Worm (Caenorhabditis elegans): Measurements from ENCODE around the gene pqn-87.

pqn-87 gene

DNA sequence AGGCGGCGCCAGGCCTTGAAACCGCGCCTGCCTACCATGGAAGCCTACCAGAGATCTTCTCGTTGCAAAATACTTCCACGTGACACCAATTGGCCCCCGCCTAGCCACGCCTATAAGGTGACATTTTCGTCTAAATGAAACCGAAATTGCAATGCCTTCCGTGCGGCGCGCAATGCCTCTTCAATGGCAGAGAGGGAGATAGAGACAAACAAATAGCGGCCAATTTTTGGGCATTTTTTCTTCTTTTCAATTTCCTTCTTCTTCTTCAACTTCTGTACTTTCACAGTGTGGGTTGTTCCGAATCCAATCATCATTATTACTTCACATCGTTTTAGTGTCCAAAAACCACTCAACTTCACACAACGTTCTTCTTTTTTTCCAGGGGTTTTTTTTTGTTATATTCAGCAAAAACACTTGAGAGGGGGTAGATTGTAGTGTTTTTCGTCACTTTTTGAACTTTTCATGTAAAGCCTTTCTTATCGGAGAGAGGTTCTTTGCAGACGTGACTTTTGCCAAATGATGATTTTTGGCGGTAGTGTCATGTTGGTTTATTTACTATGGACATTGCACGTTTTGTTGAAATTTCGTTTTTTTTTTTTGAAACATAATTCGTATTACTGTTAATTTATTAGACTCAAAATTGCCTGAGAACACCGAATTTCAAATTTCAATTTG lies 36.4 kb upstream of the pqn-87 start:
- no peak for TF ChIP-seq dmd-4 (tag; optimal IDR thresholded peaks at IDR 0.05)
- TF ChIP-seq nhr-25 (tag; optimal IDR thresholded peaks at IDR 0.05), result peak; percentile 28
- no peak for TF ChIP-seq ztf-1 (GFP tag; conservative IDR thresholded peaks at IDR 0.05)
- peak; percentile 35 for TF ChIP-seq blmp-1 (tag; optimal IDR thresholded peaks at IDR 0.05; ENCODE audit: insufficient read depth)

DNA sequence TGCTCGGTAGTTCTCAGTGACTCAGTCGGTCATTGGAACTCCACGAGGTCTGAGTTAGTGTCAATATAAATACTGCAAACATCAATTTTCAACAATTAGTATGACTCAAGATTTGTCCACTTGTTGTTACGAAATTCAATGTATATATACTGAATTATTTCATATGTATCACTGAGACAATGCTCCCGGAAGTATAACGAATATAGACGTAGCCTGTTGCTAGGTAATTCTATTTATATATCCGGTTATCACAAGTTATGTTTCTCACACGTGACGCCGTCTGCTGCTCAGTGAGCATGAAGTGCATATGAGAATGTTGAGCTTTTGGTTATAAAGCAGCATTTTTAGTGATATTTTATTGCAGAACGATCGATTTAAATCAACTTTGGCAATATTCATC lies 35.7 kb upstream of the pqn-87 start:
- no peak for TF ChIP-seq nhr-77 (tag; optimal IDR thresholded peaks at IDR 0.05)
- no peak for TF ChIP-seq skn-1 (tag; optimal IDR thresholded peaks at IDR 0.05)

DNA sequence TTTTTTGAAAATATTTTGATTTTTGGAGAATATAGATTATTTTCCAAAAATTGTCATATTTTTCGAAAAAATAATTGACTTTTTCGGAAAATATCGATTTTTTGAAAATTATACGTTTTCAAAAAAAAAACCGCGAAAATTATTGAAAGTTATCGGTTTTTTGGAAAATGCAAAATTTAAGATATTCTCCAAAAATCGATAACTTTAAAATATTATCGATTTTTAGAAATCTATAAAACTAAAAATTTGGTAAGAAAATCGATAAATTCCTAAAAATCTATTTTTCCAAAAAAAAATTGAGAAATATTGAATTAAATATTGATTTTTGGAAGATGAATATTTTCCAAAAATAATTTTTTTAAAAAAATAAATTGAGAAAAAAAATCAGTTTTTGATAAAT lies 32.2 kb upstream of the pqn-87 start:
- TF ChIP-seq skn-1 (tag; optimal IDR thresholded peaks at IDR 0.05) (no peak), nhr-6 (tag; optimal IDR thresholded peaks at IDR 0.05) (no peak), sma-9 (GFP tag; optimal IDR thresholded peaks at IDR 0.05) (no peak), sma-9 (tag; optimal IDR thresholded peaks at IDR 0.05) (no peak), ZK546.5 (tag; optimal IDR thresholded peaks at IDR 0.05) (no peak), ceh-16 (tag; optimal IDR thresholded peaks at IDR 0.05) (no peak), C34F6.9 (tag; optimal IDR thresholded peaks at IDR 0.05) (no peak), sma-3 (GFP tag; optimal IDR thresholded peaks at IDR 0.05) (no peak), mdl-1 (tag; optimal IDR thresholded peaks at IDR 0.05) (no peak), Y55F3AM.14 (GFP tag; optimal IDR thresholded peaks at IDR 0.05) (no peak), lin-13 (GFP tag; optimal IDR thresholded peaks at IDR 0.05) (no peak)

DNA sequence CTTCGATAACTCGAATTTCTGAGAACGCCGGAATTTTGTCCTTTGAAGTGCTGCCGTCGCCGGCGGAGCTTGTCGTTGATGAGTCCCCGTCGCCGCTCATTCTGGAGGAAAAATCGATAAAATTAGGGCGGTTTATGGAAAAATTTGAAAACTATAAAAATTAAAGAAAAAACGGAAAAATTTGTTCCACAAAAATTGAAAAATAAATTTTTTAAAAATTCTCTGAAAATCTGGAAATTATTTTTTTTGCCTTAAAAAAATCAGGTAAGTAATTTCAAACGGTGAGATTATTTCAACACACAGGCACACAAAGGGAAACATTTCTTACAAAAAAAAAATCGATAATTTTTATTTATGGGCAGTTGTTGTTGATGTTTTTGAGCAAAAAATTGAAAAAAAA lies 31.6 kb upstream of the pqn-87 start, which contains the start of gene parn-2:
parn-2 (minus strand) TSS at position 101 of the 400 bp plus-strand sequence.
- no peak for TF ChIP-seq nhr-12 (tag; optimal IDR thresholded peaks at IDR 0.05)
- TF ChIP-seq nhr-6 (tag; optimal IDR thresholded peaks at IDR 0.05), result no peak
- no peak for TF ChIP-seq nhr-10 (tag; optimal IDR thresholded peaks at IDR 0.05)
- no peak for TF ChIP-seq elt-3 (tag; optimal IDR thresholded peaks at IDR 0.05)
- TF ChIP-seq dmd-4 (tag; optimal IDR thresholded peaks at IDR 0.05), result no peak

DNA sequence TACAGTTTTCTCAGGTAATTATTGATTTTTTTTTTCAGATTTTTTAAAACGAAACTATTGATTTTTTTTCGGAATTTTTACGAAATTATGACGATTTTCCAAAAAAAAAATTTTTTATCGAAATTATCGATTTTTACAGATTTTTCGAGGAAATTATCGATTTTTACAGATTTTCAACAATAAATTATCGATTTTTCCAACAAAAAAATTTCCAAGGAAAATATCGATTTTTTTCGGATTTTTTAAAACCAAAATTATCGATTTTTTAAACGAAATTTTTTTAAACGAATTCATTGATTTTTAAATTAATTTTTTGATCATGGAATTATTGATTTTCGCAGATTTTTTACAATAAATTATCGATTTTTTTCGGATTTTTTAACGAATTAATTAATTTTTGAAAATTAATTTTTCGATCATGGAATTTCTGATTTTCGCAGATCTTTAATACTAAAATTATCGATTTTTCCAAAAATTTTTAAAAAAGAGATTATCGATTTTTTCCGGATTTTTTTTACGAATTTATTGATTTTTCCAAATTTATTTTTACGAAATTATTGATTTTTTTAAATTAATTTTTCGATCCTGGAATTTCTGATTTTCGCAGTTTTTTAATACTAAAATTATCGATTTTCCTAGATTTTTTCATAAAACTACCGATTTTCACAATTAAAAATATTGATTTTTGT lies 30.8 kb upstream of the pqn-87 start:
- no peak for TF ChIP-seq lin-11 (tag; optimal IDR thresholded peaks at IDR 0.05)
- no peak for TF ChIP-seq egl-27 (tag; optimal IDR thresholded peaks at IDR 0.05)
- no peak for TF ChIP-seq aly-2 (tag; optimal IDR thresholded peaks at IDR 0.05)
- no peak for TF ChIP-seq elt-3 (tag; optimal IDR thresholded peaks at IDR 0.05)
- TF ChIP-seq alr-1 (tag; optimal IDR thresholded peaks at IDR 0.05), result no peak
- no peak for TF ChIP-seq nhr-77 (tag; optimal IDR thresholded peaks at IDR 0.05)
- no peak for TF ChIP-seq peb-1 (tag; optimal IDR thresholded peaks at IDR 0.05)
- TF ChIP-seq nhr-11 (tag; optimal IDR thresholded peaks at IDR 0.05), result no peak
- no peak for TF ChIP-seq sem-4 (tag; optimal IDR thresholded peaks at IDR 0.05)
- TF ChIP-seq gmeb-1 (tag; optimal IDR thresholded peaks at IDR 0.05), result no peak
- TF ChIP-seq elt-1 (tag; optimal IDR thresholded peaks at IDR 0.05), result no peak
- no peak for TF ChIP-seq dmd-4 (tag; optimal IDR thresholded peaks at IDR 0.05)
- TF ChIP-seq F13H6.1 (tag; optimal IDR thresholded peaks at IDR 0.05), result no peak
- TF ChIP-seq unc-39 (tag; optimal IDR thresholded peaks at IDR 0.05), result no peak
- TF ChIP-seq mab-5 (tag; optimal IDR thresholded peaks at IDR 0.05), result no peak
- TF ChIP-seq unc-55 (GFP tag; optimal IDR thresholded peaks at IDR 0.05), result no peak
- TF ChIP-seq ZK546.5 (tag; optimal IDR thresholded peaks at IDR 0.05), result no peak
- no peak for TF ChIP-seq nhr-129 (tag; optimal IDR thresholded peaks at IDR 0.05)

DNA sequence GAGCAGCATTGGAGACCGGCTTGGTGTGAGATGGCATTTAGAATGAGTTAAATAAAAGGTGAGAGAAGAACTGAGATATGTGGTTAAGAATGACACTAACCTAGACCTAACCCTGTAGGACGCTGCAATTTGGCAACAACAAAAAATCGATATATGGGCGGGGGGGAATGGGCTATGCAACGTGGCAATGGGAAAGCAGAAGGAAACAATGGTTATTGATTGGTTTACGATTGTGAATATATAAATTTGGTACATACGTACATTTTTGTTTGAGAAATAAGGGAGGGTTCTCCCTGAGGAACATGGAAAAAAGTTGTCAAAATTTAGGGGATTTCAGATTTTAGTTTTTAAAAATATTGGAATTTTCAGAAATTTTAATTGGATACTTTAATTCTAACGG lies 24.2 kb upstream of the pqn-87 start, which contains the start of gene tag-276:
tag-276 (minus strand) TSS at position 101 of the 400 bp plus-strand sequence.
- TF ChIP-seq mbf-1 (tag; optimal IDR thresholded peaks at IDR 0.05) (no peak), zag-1 (tag; optimal IDR thresholded peaks at IDR 0.05) (no peak), ZK546.5 (tag; optimal IDR thresholded peaks at IDR 0.05) (no peak)
